Worm (Caenorhabditis elegans) whole organism, L1 larva: ENCODE data around the gene T24A6.1.

Experiments used
- C04F5.9 ChIP-seq: sonication (generic microtip); optimal IDR thresholded peaks from 2 replicates; lab custom pipeline; 2016; ENCODE audit warnings: missing genetic modification characterization, missing compliant biosample characterization
- C16A3.4 ChIP-seq: fragments of 150-350 bp; optimal IDR thresholded peaks from 2 replicates; lab custom pipeline; 2014; ENCODE audit warnings: missing biosample characterization, missing genetic modification characterization
- F16B12.6 ChIP-seq: fragments of 150-350 bp; optimal IDR thresholded peaks from 2 replicates; lab custom pipeline; 2014; ENCODE audit warnings: missing biosample characterization, missing genetic modification characterization
- alr-1 ChIP-seq: fragments of 200-800 bp; sonication (Bioruptor generic); optimal IDR thresholded peaks from 2 replicates; lab custom pipeline; 2018; ENCODE audit warnings: borderline replicate concordance, mild to moderate bottlenecking, missing genetic modification characterization, missing compliant biosample characterization
- ama-1 ChIP-seq: fragments of 150-350 bp; optimal IDR thresholded peaks from 2 replicates; lab custom pipeline; 2014
- blmp-1 ChIP-seq: fragments of 150-350 bp; optimal IDR thresholded peaks from 2 replicates; lab custom pipeline; 2014; ENCODE audit warnings: missing biosample characterization, missing genetic modification characterization
- ces-1 ChIP-seq: fragments of 150-350 bp; optimal IDR thresholded peaks from 2 replicates; lab custom pipeline; 2014; ENCODE audit warnings: missing biosample characterization, missing genetic modification reagents, missing genetic modification characterization
- efl-1 ChIP-seq, 4 experiments: fragments of 150-350 bp; optimal IDR thresholded peaks in 3 of 4; peaks in 1 of 4; 1 replicate in 1 of 4; 2 replicates in 3 of 4; lab custom pipeline; 2014; ENCODE audit warnings: missing biosample characterization in 2 of 4, missing genetic modification characterization in 2 of 4, missing genetic modification reagents in 2 of 4
- egl-27 ChIP-seq, 2 experiments: fragments of 150-350 bp in 1 of 2; sonication (generic microtip); optimal IDR thresholded peaks; 3 replicates each; lab custom pipeline; 2017 to 2018; ENCODE audit warnings: missing biosample characterization in 2 of 2, missing genetic modification characterization in 2 of 2, missing genetic modification reagents in 2 of 2
- elt-2 ChIP-seq: sonication (generic microtip); optimal IDR thresholded peaks from 2 replicates; lab custom pipeline; 2016; ENCODE audit warnings: missing genetic modification characterization, mild to moderate bottlenecking, inconsistent platforms, missing compliant biosample characterization, missing genetic modification reagents
- fkh-8 ChIP-seq: sonication (generic microtip); optimal IDR thresholded peaks from 2 replicates; lab custom pipeline; 2016; ENCODE audit warnings: mild to moderate bottlenecking, missing genetic modification characterization, missing compliant biosample characterization
- isw-1 ChIP-seq: fragments of 200-800 bp; sonication (Bioruptor generic); IDR thresholded peaks from 2 replicates; pipeline ENCODE4 v1.3.6; 2022; ENCODE audit warnings: missing genetic modification characterization, missing compliant biosample characterization
- lin-15B ChIP-seq: fragments of 150-350 bp; sonication (generic microtip); optimal IDR thresholded peaks from 3 replicates; lab custom pipeline; 2014; ENCODE audit warnings: missing biosample characterization, missing genetic modification characterization
- lin-35 ChIP-seq, 2 experiments: fragments of 150-350 bp; optimal IDR thresholded peaks; 2 replicates each; lab custom pipeline; 2014; ENCODE audit warnings: missing biosample characterization in 2 of 2, missing genetic modification characterization in 2 of 2, missing genetic modification reagents in 2 of 2
- lin-39 ChIP-seq: fragments of 150-350 bp; optimal IDR thresholded peaks from 2 replicates; lab custom pipeline; 2014; ENCODE audit warnings: missing biosample characterization, missing genetic modification reagents, missing genetic modification characterization
- mab-9 ChIP-seq: fragments of 200-800 bp; sonication (Bioruptor generic); IDR thresholded peaks from 2 replicates; pipeline ENCODE4 v1.3.6; 2022; ENCODE audit warnings: missing genetic modification reagents, missing genetic modification characterization, missing compliant biosample characterization
- mep-1 ChIP-seq: fragments of 150-350 bp; optimal IDR thresholded peaks from 2 replicates; lab custom pipeline; 2014; ENCODE audit warnings: missing biosample characterization, missing genetic modification characterization
- nhr-19 ChIP-seq: fragments of 200-800 bp; sonication (Bioruptor generic); conservative IDR thresholded peaks from 2 replicates; pipeline ENCODE4 v1.3.6; 2022; ENCODE audit warnings: missing genetic modification characterization, missing compliant biosample characterization
- nhr-20 ChIP-seq: sonication (generic microtip); optimal IDR thresholded peaks from 2 replicates; lab custom pipeline; 2016; ENCODE audit warnings: mild to moderate bottlenecking, missing genetic modification characterization, missing compliant biosample characterization
- nhr-71 ChIP-seq: sonication (generic microtip); optimal IDR thresholded peaks from 2 replicates; lab custom pipeline; 2016; ENCODE audit warnings: mild to moderate bottlenecking, missing genetic modification characterization, moderate library complexity, missing compliant biosample characterization
- nhr-77 ChIP-seq: fragments of 150-350 bp; optimal IDR thresholded peaks from 2 replicates; lab custom pipeline; 2014; ENCODE audit warnings: missing biosample characterization, missing genetic modification characterization
- nhr-84 ChIP-seq: sonication (generic microtip); optimal IDR thresholded peaks from 2 replicates; lab custom pipeline; 2017; ENCODE audit warnings: missing biosample characterization, missing genetic modification characterization
- nhr-85 ChIP-seq: sonication (generic microtip); peaks from one replicate; lab custom pipeline; 2016; ENCODE audit warnings: missing genetic modification characterization, inconsistent platforms, missing compliant biosample characterization
- nhr-90 ChIP-seq: sonication (generic microtip); optimal IDR thresholded peaks from 2 replicates; lab custom pipeline; 2016; ENCODE audit warnings: mild to moderate bottlenecking, missing genetic modification characterization, missing compliant biosample characterization; ENCODE audit not compliant: poor library complexity
- pax-3 ChIP-seq: fragments of 200-800 bp; sonication (Bioruptor generic); optimal IDR thresholded peaks from 2 replicates; lab custom pipeline; 2018; ENCODE audit warnings: mild to moderate bottlenecking, missing genetic modification characterization, moderate library complexity, missing compliant biosample characterization
- rnt-1 ChIP-seq: sonication (generic microtip); optimal IDR thresholded peaks from 2 replicates; lab custom pipeline; 2016; ENCODE audit warnings: mild to moderate bottlenecking, missing genetic modification characterization, moderate library complexity, missing compliant biosample characterization
- snpc-4 ChIP-seq: fragments of 150-350 bp; optimal IDR thresholded peaks from 2 replicates; lab custom pipeline; 2014; ENCODE audit warnings: missing biosample characterization, missing genetic modification characterization
- tlp-1 ChIP-seq: fragments of 150-350 bp; optimal IDR thresholded peaks from 2 replicates; lab custom pipeline; 2014; ENCODE audit warnings: missing biosample characterization, missing genetic modification characterization
- vab-15 ChIP-seq: sonication (generic microtip); optimal IDR thresholded peaks from 2 replicates; lab custom pipeline; 2017; ENCODE audit warnings: missing genotype, mild to moderate bottlenecking, missing genetic modification characterization, missing compliant biosample characterization
- zag-1 ChIP-seq: fragments of 150-350 bp; optimal IDR thresholded peaks from 2 replicates; lab custom pipeline; 2014; ENCODE audit warnings: missing biosample characterization, missing genetic modification characterization
- zip-4 ChIP-seq: fragments of 200-800 bp; sonication (Bioruptor generic); optimal IDR thresholded peaks from 2 replicates; lab custom pipeline; 2018; ENCODE audit warnings: mild to moderate bottlenecking, missing genetic modification characterization, moderate library complexity, missing compliant biosample characterization
- ztf-11 ChIP-seq, 2 experiments: sonication (generic microtip); optimal IDR thresholded peaks; 2 replicates each; lab custom pipeline; 2016 to 2017; ENCODE audit warnings: missing genetic modification characterization in 2 of 2, missing biosample characterization in 1 of 2, missing compliant biosample characterization in 1 of 2
- ztf-4 ChIP-seq: fragments of 150-350 bp; optimal IDR thresholded peaks from 2 replicates; lab custom pipeline; 2014; ENCODE audit warnings: missing biosample characterization, missing genetic modification characterization

The T24A6.1 gene

DNA sequence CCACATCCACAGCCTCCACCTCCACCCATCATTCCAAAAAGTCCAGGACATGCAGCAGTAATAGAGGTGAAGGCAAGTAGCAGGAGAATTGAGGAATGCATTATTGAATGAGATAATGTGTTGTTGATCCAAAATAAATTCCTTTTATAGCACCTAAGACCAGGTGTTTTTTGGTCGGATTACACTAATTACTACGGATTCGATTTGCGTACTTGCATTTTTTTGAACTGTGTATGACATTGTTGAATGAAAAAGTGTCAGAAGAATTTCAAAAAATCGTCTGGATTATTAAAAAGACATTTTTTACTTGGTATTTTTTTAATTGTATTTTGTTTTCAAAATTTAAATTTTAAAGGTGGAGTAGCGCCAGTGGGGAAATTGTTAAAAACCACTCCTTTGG, 7.1 kb upstream of the T24A6.1 start, which contains the start of gene grl-28:
grl-28 (minus strand) TSS at position 101 of the 400 bp plus-strand sequence.
- TF ChIP-seq nhr-85 (tag; lab: Kevin White, UChicago): peak; percentile 1
- no peak for TF ChIP-seq fkh-8
- TF ChIP-seq, all 84 proteins: peak for 1

DNA sequence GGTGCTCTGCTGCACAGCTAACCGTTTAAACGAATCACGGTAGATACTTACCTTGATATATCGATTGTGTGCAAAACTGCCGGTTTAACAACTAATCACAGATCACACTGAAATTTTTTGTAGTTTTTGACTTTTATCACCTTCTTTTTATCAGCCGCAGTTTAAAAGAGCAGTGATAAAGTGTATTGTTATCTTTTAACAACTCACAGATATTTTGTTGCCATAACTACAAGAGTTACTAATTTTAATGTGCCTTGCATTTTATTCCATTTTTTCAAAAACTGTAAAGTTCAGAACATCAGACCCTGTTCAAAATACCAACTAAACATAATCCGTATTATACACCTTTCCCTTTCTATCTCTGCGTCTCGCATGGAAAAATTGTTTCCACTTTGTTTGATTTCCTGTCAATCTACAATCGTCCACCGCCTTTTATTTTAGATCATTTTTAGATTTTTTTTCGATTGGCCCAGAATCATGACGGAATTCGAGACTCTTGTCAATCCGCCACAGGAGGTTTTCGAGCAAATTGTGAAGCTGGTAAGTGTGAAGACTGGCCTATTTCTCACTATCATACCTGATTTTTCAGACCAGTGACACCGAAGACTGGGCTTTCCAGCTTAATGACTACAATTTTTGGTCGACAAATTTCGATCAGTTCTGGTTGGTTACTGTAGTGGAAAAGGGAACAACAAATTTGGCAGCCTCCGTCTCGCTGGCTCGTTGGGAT, 5.9 kb upstream of the T24A6.1 start, which contains the start of gene T24A6.20:
T24A6.20 (plus strand) TSS at position 395 of the 730 bp plus-strand sequence.
- peak; percentile 70 for TF ChIP-seq elt-2 (tag; lab: Kevin White, UChicago)
- TF ChIP-seq blmp-1 (tag; lab: Kevin White, UChicago): peak; percentile 35
- TF ChIP-seq vab-15 (tag; lab: Kevin White, UChicago): no peak
- no peak for TF ChIP-seq lin-35 (GFP tag; optimal IDR thresholded peaks at IDR 0.05; lab: Kevin White, UChicago)
- no peak for TF ChIP-seq ces-1 (GFP tag; lab: Kevin White, UChicago)
- no peak for TF ChIP-seq isw-1 (GFP tag; lab: Robert Waterston, UW)
- no peak for TF ChIP-seq C16A3.4 (tag; lab: Kevin White, UChicago)
- no peak for TF ChIP-seq zip-4
- TF ChIP-seq tlp-1 (tag; lab: Kevin White, UChicago): no peak
- TF ChIP-seq F16B12.6 (tag; lab: Kevin White, UChicago): no peak
- no peak for TF ChIP-seq nhr-19 (GFP tag; lab: Robert Waterston, UW)
- no peak for TF ChIP-seq pax-3 (tag; lab: Kevin White, UChicago)
- TF ChIP-seq efl-1 (optimal IDR thresholded peaks at IDR 0.05; lab: Kevin White, UChicago): no peak
- TF ChIP-seq efl-1 (GFP tag; optimal IDR thresholded peaks at IDR 0.05 in 1 of 2; lab: Kevin White, UChicago): peak in 1 of 2 experiments; percentile 91
- TF ChIP-seq lin-15B (tag; lab: Kevin White, UChicago): no peak
- no peak for TF ChIP-seq nhr-20 (tag; lab: Kevin White, UChicago)
- no peak for TF ChIP-seq C04F5.9 (tag; lab: Kevin White, UChicago)
- no peak for TF ChIP-seq alr-1 (tag; lab: Kevin White, UChicago)
- no peak for TF ChIP-seq ama-1 (lab: Kevin White, UChicago)
- TF ChIP-seq rnt-1: no peak
- no peak for TF ChIP-seq mab-9 (GFP tag; lab: Robert Waterston, UW)

- TF ChIP-seq egl-27 (tag; optimal IDR thresholded peaks at IDR 0.05; lab: Kevin White, UChicago) (no peak), rnt-1 (no peak), lin-35 (GFP tag; optimal IDR thresholded peaks at IDR 0.05; lab: Kevin White, UChicago) (no peak), snpc-4 (tag; lab: Kevin White, UChicago) (no peak), fkh-8 (no peak), lin-39 (no peak), mep-1 (tag; lab: Kevin White, UChicago) (no peak), nhr-84 (tag; lab: Kevin White, UChicago) (no peak), ztf-11 (tag; optimal IDR thresholded peaks at IDR 0.05; lab: Kevin White, UChicago) (no peak)
- TF ChIP-seq, all 84 proteins: peak for 0
Observed at ce11 chrV:3554869-3555268, 4.0 kb upstream of the T24A6.1 start, which contains the start of gene grl-29. Gene grl-29, minus strand, starts transcription at chrV:3555236.

DNA sequence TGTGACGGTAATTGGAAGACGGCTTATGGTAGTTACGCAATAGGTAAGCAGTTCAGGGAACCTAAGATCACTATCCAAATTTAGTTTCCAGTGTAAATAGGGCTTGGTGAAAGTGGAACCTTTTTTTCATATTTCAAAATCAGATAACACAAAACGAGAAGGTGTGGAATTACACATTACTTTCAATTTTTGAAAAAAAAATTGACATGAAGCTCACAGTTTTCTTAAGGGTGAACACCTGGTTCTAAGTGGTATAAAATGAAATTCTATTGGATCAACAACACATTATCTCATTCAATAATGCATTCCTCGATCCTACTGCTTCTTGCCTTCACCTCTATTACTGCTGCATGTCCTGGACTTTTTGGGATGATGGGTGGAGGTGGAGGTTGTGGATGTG, 2.9 kb upstream of the T24A6.1 start, which contains the start of gene grl-30:
grl-30 (plus strand) TSS at position 301 of the 400 bp plus-strand sequence.
- TF ChIP-seq nhr-19 (GFP tag; lab: Robert Waterston, UW) (no peak), nhr-85 (tag; lab: Kevin White, UChicago) (no peak), zag-1 (tag; lab: Kevin White, UChicago) (no peak), ces-1 (GFP tag; lab: Kevin White, UChicago) (no peak), tlp-1 (tag; lab: Kevin White, UChicago) (no peak), efl-1 (optimal IDR thresholded peaks at IDR 0.05; lab: Kevin White, UChicago) (no peak), efl-1 (GFP tag; optimal IDR thresholded peaks at IDR 0.05 in 1 of 2; lab: Kevin White, UChicago) (no peak), nhr-90 (tag; lab: Kevin White, UChicago) (no peak), ztf-4 (no peak), nhr-77 (tag; lab: Kevin White, UChicago) (no peak), nhr-71 (tag; lab: Kevin White, UChicago) (no peak), alr-1 (tag; lab: Kevin White, UChicago) (no peak)
